Fruit fly (Drosophila melanogaster): ENCODE measurements around the gene PCID2.

- TF ChIP-seq psq (optimal IDR thresholded peaks at IDR 0.05), result no peak
- TF ChIP-seq insv (optimal IDR thresholded peaks at IDR 0.05), result no peak
- TF ChIP-seq Sin3A (optimal IDR thresholded peaks at IDR 0.05), result no peak
- no peak for TF ChIP-seq h (optimal IDR thresholded peaks at IDR 0.05)
- no peak for TF ChIP-seq ttk (optimal IDR thresholded peaks at IDR 0.05)
- TF ChIP-seq Myc (optimal IDR thresholded peaks at IDR 0.05), result no peak
Observed at dm6 chr3L:11593778-11594177, 32.5 kb upstream of the PCID2 start.
